Worm (Caenorhabditis elegans): Measurements from ENCODE around the gene F36F12.3.

ce11 chrV:2109295-2109694, 23.7 kb downstream of the F36F12.3 start, which contains the start of gene ckb-4:
- TF ChIP-seq lin-39 (tag; optimal IDR thresholded peaks at IDR 0.05) (peak; percentile 15), elt-1 (tag; optimal IDR thresholded peaks at IDR 0.05) (no peak), nhr-11 (tag; optimal IDR thresholded peaks at IDR 0.05) (no peak), ceh-82 (tag; optimal IDR thresholded peaks at IDR 0.05) (no peak), nhr-237 (tag; optimal IDR thresholded peaks at IDR 0.05) (no peak), ztf-11 (tag; optimal IDR thresholded peaks at IDR 0.05) (no peak), lin-15B (tag; optimal IDR thresholded peaks at IDR 0.05) (peak; percentile 60)
